Worm (Caenorhabditis elegans) whole organism, dauer: ENCODE measurements around the gene chk-1.

ENCODE experiments used
- unc-62 ChIP-seq: sonication (generic microtip); optimal IDR thresholded peaks from 2 replicates; lab custom pipeline; 2017; ENCODE audit warnings: missing biosample characterization, missing genetic modification reagents, missing genetic modification characterization

Gene chk-1

DNA sequence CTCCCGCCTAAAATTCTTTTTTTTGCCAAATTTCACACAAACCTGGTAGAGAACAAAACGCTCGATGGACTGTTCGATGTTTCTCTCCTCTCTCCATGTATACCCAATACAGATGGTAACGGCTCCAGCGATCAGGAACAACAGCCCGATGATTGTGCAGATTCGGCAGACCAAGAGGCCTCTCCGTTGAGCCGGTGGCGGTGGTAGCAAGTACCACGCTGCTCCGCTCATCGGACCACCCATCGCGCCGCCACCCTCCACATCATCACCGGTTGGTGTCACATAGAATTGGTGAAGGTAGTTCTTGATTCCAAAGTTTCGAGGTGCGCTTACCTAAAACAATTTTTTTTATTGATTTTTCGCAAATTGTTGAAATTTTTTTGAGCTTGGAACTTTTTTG, 44.5 kb downstream of the chk-1 start:
- no peak for TF ChIP-seq unc-62 (GFP tag; lab: Kevin White, UChicago)

- no peak for TF ChIP-seq unc-62 (GFP tag; lab: Kevin White, UChicago)
Observed at ce11 chrV:3712955-3713354, 46.3 kb downstream of the chk-1 start.

DNA sequence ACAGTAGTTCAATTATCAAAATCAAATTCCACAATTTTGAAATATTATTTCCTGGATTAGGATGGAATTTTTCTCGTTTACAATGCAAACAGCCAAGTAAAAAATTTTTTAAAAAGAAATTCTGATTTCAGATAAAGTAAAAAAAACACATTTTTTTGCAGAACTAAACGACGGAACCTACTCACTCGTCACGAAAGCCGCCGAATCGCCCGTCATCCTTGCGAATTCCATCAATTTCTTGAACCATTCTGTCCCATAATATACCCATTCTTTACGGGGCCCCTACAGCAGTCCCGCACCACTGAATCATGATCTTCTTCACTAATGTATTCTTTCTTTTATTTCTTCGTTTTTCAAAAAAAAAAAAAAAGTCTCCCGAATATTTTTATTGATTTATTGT, 47.1 kb downstream of the chk-1 start:
- TF ChIP-seq unc-62 (GFP tag; lab: Kevin White, UChicago), result no peak

- no peak for TF ChIP-seq unc-62 (GFP tag; lab: Kevin White, UChicago)
Observed at ce11 chrV:3711544-3711943, 47.7 kb downstream of the chk-1 start.
